Worm (Caenorhabditis elegans) whole organism, L1 larva: ENCODE measurements around the gene F14H8.4.

Experiments
- C04F5.9 ChIP-seq: sonication (generic microtip); optimal IDR thresholded peaks from 2 replicates; lab custom pipeline; 2016; ENCODE audit warnings: missing genetic modification characterization, missing compliant biosample characterization
- F16B12.6 ChIP-seq: fragments of 150-350 bp; optimal IDR thresholded peaks from 2 replicates; lab custom pipeline; 2014; ENCODE audit warnings: missing biosample characterization, missing genetic modification characterization
- Y116A8C.19 ChIP-seq: sonication (generic microtip); optimal IDR thresholded peaks from 2 replicates; lab custom pipeline; 2016; ENCODE audit warnings: missing compliant biosample characterization, missing genetic modification characterization, borderline replicate concordance
- aha-1 ChIP-seq: fragments of 150-350 bp; optimal IDR thresholded peaks from 2 replicates; lab custom pipeline; 2014; ENCODE audit warnings: missing biosample characterization, missing genetic modification characterization
- ama-1 ChIP-seq: fragments of 150-350 bp; optimal IDR thresholded peaks from 2 replicates; lab custom pipeline; 2014
- blmp-1 ChIP-seq: fragments of 150-350 bp; optimal IDR thresholded peaks from 2 replicates; lab custom pipeline; 2014; ENCODE audit warnings: missing biosample characterization, missing genetic modification characterization
- ceh-63 ChIP-seq: fragments of 200-800 bp; sonication (Bioruptor generic); optimal IDR thresholded peaks from 2 replicates; lab custom pipeline; 2018; ENCODE audit warnings: mild to moderate bottlenecking, missing genetic modification characterization, missing compliant biosample characterization
- ceh-8 ChIP-seq: fragments of 200-800 bp; sonication (Bioruptor generic); optimal IDR thresholded peaks from 2 replicates; lab custom pipeline; 2018; ENCODE audit warnings: mild to moderate bottlenecking, missing genetic modification characterization, moderate library complexity, missing compliant biosample characterization
- ceh-88 ChIP-seq: fragments of 200-800 bp; sonication (Bioruptor generic); IDR thresholded peaks from 2 replicates; pipeline ENCODE4 v1.3.6; 2022; ENCODE audit warnings: missing genetic modification characterization, missing compliant biosample characterization
- ces-1 ChIP-seq: fragments of 150-350 bp; optimal IDR thresholded peaks from 2 replicates; lab custom pipeline; 2014; ENCODE audit warnings: missing biosample characterization, missing genetic modification reagents, missing genetic modification characterization
- dsc-1 ChIP-seq: sonication (generic microtip); optimal IDR thresholded peaks from 2 replicates; lab custom pipeline; 2016; ENCODE audit warnings: mild to moderate bottlenecking, missing genetic modification characterization, missing compliant biosample characterization
- efl-1 ChIP-seq, 4 experiments: fragments of 150-350 bp; optimal IDR thresholded peaks in 3 of 4; peaks in 1 of 4; 1 replicate in 1 of 4; 2 replicates in 3 of 4; lab custom pipeline; 2014; ENCODE audit warnings: missing biosample characterization in 2 of 4, missing genetic modification characterization in 2 of 4, missing genetic modification reagents in 2 of 4
- egl-13 ChIP-seq: sonication (generic microtip); optimal IDR thresholded peaks from 2 replicates; lab custom pipeline; 2016; ENCODE audit warnings: missing genotype, missing genetic modification reagents, missing genetic modification characterization, missing compliant biosample characterization
- egl-27 ChIP-seq, 2 experiments: fragments of 150-350 bp in 1 of 2; sonication (generic microtip); optimal IDR thresholded peaks; 3 replicates each; lab custom pipeline; 2017 to 2018; ENCODE audit warnings: missing biosample characterization in 2 of 2, missing genetic modification characterization in 2 of 2, missing genetic modification reagents in 2 of 2
- elt-2 ChIP-seq: sonication (generic microtip); optimal IDR thresholded peaks from 2 replicates; lab custom pipeline; 2016; ENCODE audit warnings: missing genetic modification characterization, mild to moderate bottlenecking, inconsistent platforms, missing compliant biosample characterization, missing genetic modification reagents
- elt-3 ChIP-seq, 6 experiments: fragments of 150-350 bp in 1 of 6; sonication (generic microtip); optimal IDR thresholded peaks; 2 replicates each; lab custom pipeline; 2017 to 2018; ENCODE audit warnings: missing biosample characterization in 6 of 6, missing genetic modification characterization in 6 of 6, inconsistent platforms in 1 of 6
- fkh-8 ChIP-seq: sonication (generic microtip); optimal IDR thresholded peaks from 2 replicates; lab custom pipeline; 2016; ENCODE audit warnings: mild to moderate bottlenecking, missing genetic modification characterization, missing compliant biosample characterization
- grh-1 ChIP-seq: fragments of 200-800 bp; sonication (Bioruptor generic); IDR thresholded peaks from 2 replicates; pipeline ENCODE4 v1.3.6; 2022; ENCODE audit warnings: missing genetic modification reagents, missing genetic modification characterization, missing compliant biosample characterization
- hlh-17 ChIP-seq: fragments of 200-800 bp; sonication (Bioruptor generic); optimal IDR thresholded peaks from 2 replicates; lab custom pipeline; 2018; ENCODE audit warnings: missing genetic modification characterization, mild to moderate bottlenecking, missing compliant biosample characterization, moderate library complexity, borderline replicate concordance
- hpl-2 ChIP-seq: fragments of 150-350 bp; optimal IDR thresholded peaks from 2 replicates; lab custom pipeline; 2014; ENCODE audit warnings: missing biosample characterization, missing genetic modification reagents, missing genetic modification characterization
- irx-1 ChIP-seq: sonication (generic microtip); optimal IDR thresholded peaks from 2 replicates; lab custom pipeline; 2016; ENCODE audit warnings: missing genetic modification characterization, missing compliant biosample characterization
- jun-1 ChIP-seq: fragments of 150-350 bp; optimal IDR thresholded peaks from 2 replicates; lab custom pipeline; 2014; ENCODE audit warnings: missing biosample characterization, missing genetic modification reagents, missing genetic modification characterization
- lin-14 ChIP-seq: fragments of 200-800 bp; sonication (Bioruptor generic); optimal IDR thresholded peaks from 2 replicates; lab custom pipeline; 2018; ENCODE audit warnings: mild to moderate bottlenecking, missing genetic modification characterization, moderate library complexity, missing compliant biosample characterization
- lin-15B ChIP-seq: fragments of 150-350 bp; sonication (generic microtip); optimal IDR thresholded peaks from 3 replicates; lab custom pipeline; 2014; ENCODE audit warnings: missing biosample characterization, missing genetic modification characterization
- lin-39 ChIP-seq: fragments of 150-350 bp; optimal IDR thresholded peaks from 2 replicates; lab custom pipeline; 2014; ENCODE audit warnings: missing biosample characterization, missing genetic modification reagents, missing genetic modification characterization
- mab-9 ChIP-seq: fragments of 200-800 bp; sonication (Bioruptor generic); IDR thresholded peaks from 2 replicates; pipeline ENCODE4 v1.3.6; 2022; ENCODE audit warnings: missing genetic modification reagents, missing genetic modification characterization, missing compliant biosample characterization
- mef-2 ChIP-seq: fragments of 150-350 bp; optimal IDR thresholded peaks from 2 replicates; lab custom pipeline; 2014; ENCODE audit warnings: missing biosample characterization, missing genetic modification characterization
- mep-1 ChIP-seq: fragments of 150-350 bp; optimal IDR thresholded peaks from 2 replicates; lab custom pipeline; 2014; ENCODE audit warnings: missing biosample characterization, missing genetic modification characterization
- nhr-19 ChIP-seq: fragments of 200-800 bp; sonication (Bioruptor generic); conservative IDR thresholded peaks from 2 replicates; pipeline ENCODE4 v1.3.6; 2022; ENCODE audit warnings: missing genetic modification characterization, missing compliant biosample characterization
- nhr-28 ChIP-seq: fragments of 150-350 bp; optimal IDR thresholded peaks from 2 replicates; lab custom pipeline; 2014; ENCODE audit warnings: missing biosample characterization, missing genetic modification characterization
- nhr-71 ChIP-seq: sonication (generic microtip); optimal IDR thresholded peaks from 2 replicates; lab custom pipeline; 2016; ENCODE audit warnings: mild to moderate bottlenecking, missing genetic modification characterization, moderate library complexity, missing compliant biosample characterization
- nhr-84 ChIP-seq: sonication (generic microtip); optimal IDR thresholded peaks from 2 replicates; lab custom pipeline; 2017; ENCODE audit warnings: missing biosample characterization, missing genetic modification characterization
- nhr-85 ChIP-seq: sonication (generic microtip); peaks from one replicate; lab custom pipeline; 2016; ENCODE audit warnings: missing genetic modification characterization, inconsistent platforms, missing compliant biosample characterization
- rnt-1 ChIP-seq: sonication (generic microtip); optimal IDR thresholded peaks from 2 replicates; lab custom pipeline; 2016; ENCODE audit warnings: mild to moderate bottlenecking, missing genetic modification characterization, moderate library complexity, missing compliant biosample characterization
- sox-4 ChIP-seq: sonication (generic microtip); optimal IDR thresholded peaks from 2 replicates; lab custom pipeline; 2016; ENCODE audit warnings: missing genetic modification characterization, missing compliant biosample characterization
- sptf-1 ChIP-seq: fragments of 150-350 bp; optimal IDR thresholded peaks from 2 replicates; lab custom pipeline; 2014; ENCODE audit warnings: missing biosample characterization, missing genetic modification characterization
- sup-37 ChIP-seq: fragments of 200-800 bp; sonication (Bioruptor generic); optimal IDR thresholded peaks from 2 replicates; lab custom pipeline; 2018; ENCODE audit warnings: mild to moderate bottlenecking, missing genetic modification characterization, missing compliant biosample characterization
- unc-30 ChIP-seq: sonication (generic microtip); optimal IDR thresholded peaks from 2 replicates; lab custom pipeline; 2017; ENCODE audit warnings: missing biosample characterization, missing genetic modification characterization
- unc-86 ChIP-seq: sonication (generic microtip); optimal IDR thresholded peaks from 2 replicates; lab custom pipeline; 2016; ENCODE audit warnings: missing genetic modification characterization, missing compliant biosample characterization
- zag-1 ChIP-seq: fragments of 150-350 bp; optimal IDR thresholded peaks from 2 replicates; lab custom pipeline; 2014; ENCODE audit warnings: missing biosample characterization, missing genetic modification characterization
- ztf-11 ChIP-seq, 2 experiments: sonication (generic microtip); optimal IDR thresholded peaks; 2 replicates each; lab custom pipeline; 2016 to 2017; ENCODE audit warnings: missing genetic modification characterization in 2 of 2, missing biosample characterization in 1 of 2, missing compliant biosample characterization in 1 of 2

The F14H8.4 gene

DNA sequence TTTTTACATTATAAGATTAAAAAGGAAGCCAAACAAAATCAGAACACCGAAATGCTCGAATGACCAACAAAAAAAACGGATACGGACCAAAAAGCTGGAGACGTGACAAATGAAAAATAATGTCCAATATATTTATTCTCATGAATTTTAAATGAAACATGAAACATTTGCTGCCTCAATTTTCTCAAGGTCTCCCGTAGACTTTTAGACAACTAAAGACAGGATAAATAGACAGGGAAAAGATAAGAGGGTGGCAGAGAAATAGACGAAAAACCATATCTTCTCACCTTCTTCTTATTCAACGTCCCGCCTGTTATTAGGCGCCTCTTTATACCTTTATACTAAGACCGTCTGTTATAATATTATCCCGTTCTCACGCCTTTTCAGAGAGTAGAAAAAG lies 7.8 kb upstream of the F14H8.4 start (continued):
- TF ChIP-seq mef-2 (tag; lab: Kevin White, UChicago) = no peak
- TF ChIP-seq nhr-85 (tag; lab: Kevin White, UChicago) = peak; percentile 54
- TF ChIP-seq lin-39 = no peak
- peak; percentile 39 for TF ChIP-seq blmp-1 (tag; lab: Kevin White, UChicago)
- no peak for TF ChIP-seq irx-1 (tag; lab: Kevin White, UChicago)
- TF ChIP-seq F16B12.6 (tag; lab: Kevin White, UChicago) = no peak
- TF ChIP-seq egl-27 (tag; optimal IDR thresholded peaks at IDR 0.05; lab: Kevin White, UChicago) = no peak
- TF ChIP-seq elt-2 (tag; lab: Kevin White, UChicago) = no peak
- TF ChIP-seq mab-9 = no peak
- TF ChIP-seq aha-1 (tag; lab: Kevin White, UChicago) = no peak
- TF ChIP-seq fkh-8 (tag; lab: Kevin White, UChicago) = no peak
- TF ChIP-seq, all 84 proteins: peak for 12

DNA sequence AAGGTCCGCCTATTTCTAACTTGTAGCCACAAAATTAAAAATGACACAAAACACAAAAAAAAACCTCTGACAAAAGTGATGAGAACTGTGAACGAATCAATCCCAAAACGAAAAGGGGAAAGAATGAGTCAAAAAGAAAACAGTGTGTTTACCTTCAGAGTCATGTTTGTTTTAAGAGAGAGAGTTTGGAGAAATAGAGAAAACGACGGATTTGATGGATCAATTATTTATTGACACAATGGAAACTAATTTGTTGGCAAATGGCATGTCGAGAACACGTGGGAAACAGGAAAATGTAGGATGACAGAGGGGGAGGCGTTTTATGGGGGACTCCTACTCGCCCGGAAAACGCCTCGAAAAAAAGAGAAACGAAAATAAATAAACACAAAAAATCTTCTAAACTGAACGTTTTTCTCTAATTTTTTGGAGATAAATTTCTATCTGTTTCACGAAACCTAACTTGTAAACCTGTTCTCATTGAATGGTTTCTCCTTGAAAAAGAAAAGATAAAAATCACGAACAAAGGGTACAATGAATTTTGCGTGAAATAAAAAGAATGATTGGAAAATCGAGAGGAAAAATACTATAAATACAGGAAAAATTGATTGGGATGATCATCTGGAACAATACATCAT lies 6.7 kb upstream of the F14H8.4 start:
- TF ChIP-seq elt-3 (tag; optimal IDR thresholded peaks at IDR 0.05; lab: Kevin White, UChicago) (peak in 1 of 6 experiments; percentile 16), sox-4 (no peak), ces-1 (GFP tag; lab: Kevin White, UChicago) (no peak), mep-1 (no peak), sup-37 (GFP tag; lab: Kevin White, UChicago) (no peak), elt-2 (tag; lab: Kevin White, UChicago) (no peak), ceh-63 (GFP tag; lab: Kevin White, UChicago) (no peak), hpl-2 (no peak), rnt-1 (tag; lab: Kevin White, UChicago) (no peak), aha-1 (tag; lab: Kevin White, UChicago) (no peak), sptf-1 (no peak), lin-14 (peak; percentile 60), jun-1 (no peak), blmp-1 (tag; lab: Kevin White, UChicago) (no peak), unc-86 (tag; lab: Kevin White, UChicago) (no peak), grh-1 (0 out of 2 replicates have a peak, but pooled peaks have one; percentile 26), lin-15B (no peak), zag-1 (tag; lab: Kevin White, UChicago) (no peak), unc-30 (tag; lab: Kevin White, UChicago) (no peak), nhr-84 (no peak), egl-13 (tag; lab: Kevin White, UChicago) (no peak), mab-9 (no peak), nhr-19 (GFP tag; lab: Robert Waterston, UW) (no peak), nhr-71 (tag; lab: Kevin White, UChicago) (peak; percentile 2), ztf-11 (tag; optimal IDR thresholded peaks at IDR 0.05; lab: Kevin White, UChicago) (no peak), nhr-85 (tag; lab: Kevin White, UChicago) (peak; percentile 86), ama-1 (lab: Kevin White, UChicago) (no peak), dsc-1 (tag; lab: Kevin White, UChicago) (no peak), hlh-17 (no peak), Y116A8C.19 (no peak)

DNA sequence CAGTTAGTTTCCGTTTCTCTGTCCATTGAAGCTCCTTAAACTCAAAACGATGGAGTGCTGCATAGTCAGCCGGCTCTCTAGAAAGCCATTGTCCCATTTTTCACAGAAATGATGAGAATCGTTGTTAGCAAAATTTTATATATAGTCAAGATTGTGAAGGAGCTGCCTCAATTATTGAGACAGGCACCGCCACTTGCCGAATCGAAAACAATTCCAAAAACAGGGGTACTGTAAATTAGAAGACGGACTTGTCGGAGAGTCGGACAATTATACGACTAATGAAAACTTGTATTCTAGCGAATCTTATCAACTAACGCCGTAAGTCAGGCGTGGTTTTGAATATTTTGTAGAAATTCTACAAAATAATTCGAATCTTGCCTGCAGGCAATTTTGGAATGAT lies 3.4 kb upstream of the F14H8.4 start, which contains the start of gene F14H8.2:
Gene F14H8.2, minus strand, starts transcription at position 101 of the 400 bp plus-strand sequence.
- TF ChIP-seq lin-14 = no peak
- TF ChIP-seq ceh-88 = no peak
- no peak for TF ChIP-seq egl-13 (tag; lab: Kevin White, UChicago)
- no peak for TF ChIP-seq C04F5.9 (tag; lab: Kevin White, UChicago)
- TF ChIP-seq nhr-28 (tag; lab: Kevin White, UChicago) = no peak
- TF ChIP-seq ceh-8 (GFP tag; lab: Kevin White, UChicago) = peak; percentile 1
- TF ChIP-seq efl-1 (optimal IDR thresholded peaks at IDR 0.05; lab: Kevin White, UChicago) = no peak
- TF ChIP-seq efl-1 (GFP tag; optimal IDR thresholded peaks at IDR 0.05 in 1 of 2; lab: Kevin White, UChicago) = peak in 1 of 2 experiments; percentile 59
